Fruit fly (Drosophila melanogaster): ENCODE data around the gene CG10650.
A peak's percentile ranks its signal among the peaks of the same experiment; 100 is the strongest.

Gene CG10650

dm6 chr2L:18968370-18969105 is 27.2 kb downstream of the CG10650 start, which contains the start of the genes Nak and Tango6 (continued):
- TF ChIP-seq az2 (GFP tag; optimal IDR thresholded peaks at IDR 0.05) (no peak), sim (GFP tag; IDR thresholded peaks at IDR 0.05) (no peak), CoRest (tag; optimal IDR thresholded peaks at IDR 0.05) (peak; percentile 65), Max (GFP tag; optimal IDR thresholded peaks at IDR 0.05) (peak; percentile 63), CG9727 (GFP tag; optimal IDR thresholded peaks at IDR 0.05) (peak; percentile 11), CG2116 (GFP tag; optimal IDR thresholded peaks at IDR 0.05) (peak; percentile 95), CG13123 (GFP tag; optimal IDR thresholded peaks at IDR 0.05) (no peak), vvl (GFP tag; IDR thresholded peaks at IDR 0.05) (0 out of 2 replicates have a peak, but pooled peaks have one; percentile 22), CG2712 (tag; optimal IDR thresholded peaks at IDR 0.05) (peak; percentile 63), CG2129 (GFP tag; IDR thresholded peaks at IDR 0.05; ENCODE audit: partially characterized antibody) (peak; percentile 95), psq (GFP tag; optimal IDR thresholded peaks at IDR 0.05) (no peak), hb (GFP tag; IDR thresholded peaks at IDR 0.05; ENCODE audit: partially characterized antibody) (peak; percentile 92), CG1792 (GFP tag; optimal IDR thresholded peaks at IDR 0.05) (peak; percentile 41), unc-4 (GFP tag; IDR thresholded peaks at IDR 0.05; ENCODE audit: partially characterized antibody) (peak; percentile 96), CG4820 (GFP tag; optimal IDR thresholded peaks at IDR 0.05) (no peak), sob (GFP tag; IDR thresholded peaks at IDR 0.05) (no peak), CG31441 (GFP tag; IDR thresholded peaks at IDR 0.05) (peak; percentile 34; the same call in 1 of the 2 replicates), stc (GFP tag; IDR thresholded peaks at IDR 0.05) (no peak), Atf-2 (GFP tag; optimal IDR thresholded peaks at IDR 0.05) (peak; percentile 44), Ets65A (GFP tag) (peak; percentile 61), dm (GFP tag; optimal IDR thresholded peaks at IDR 0.05) (peak; percentile 55), Sox100B (GFP tag; optimal IDR thresholded peaks at IDR 0.05) (peak; percentile 13), lbe (GFP tag; optimal IDR thresholded peaks at IDR 0.05) (peak; percentile 35), CG30403 (GFP tag; optimal IDR thresholded peaks at IDR 0.05) (peak; percentile 46), bigmax (GFP tag; optimal IDR thresholded peaks at IDR 0.05) (no peak), shn (GFP tag; optimal IDR thresholded peaks at IDR 0.05) (peak; percentile 23), HmgD (GFP tag; optimal IDR thresholded peaks at IDR 0.05) (peak; percentile 67), dmrt11E (tag; optimal IDR thresholded peaks at IDR 0.05) (peak; percentile 28), Opbp (GFP tag; IDR thresholded peaks at IDR 0.05; ENCODE audit: partially characterized antibody) (peak; percentile 77), CG13624 (GFP tag; optimal IDR thresholded peaks at IDR 0.05) (peak; percentile 74), wor (GFP tag; IDR thresholded peaks at IDR 0.05) (no peak), HLH4C (GFP tag; IDR thresholded peaks at IDR 0.05; ENCODE audit: partially characterized antibody) (peak; percentile 91), PHDP (tag; optimal IDR thresholded peaks at IDR 0.05) (no peak), Dad (GFP tag; optimal IDR thresholded peaks at IDR 0.05) (peak; percentile 8), seq (GFP tag; IDR thresholded peaks at IDR 0.05) (0 out of 2 replicates have a peak, but pooled peaks have one; percentile 25), B-H2 (GFP tag; optimal IDR thresholded peaks at IDR 0.05) (no peak), Doc3 (GFP tag; IDR thresholded peaks at IDR 0.05; ENCODE audit: partially characterized antibody) (peak; percentile 96), bab2 (GFP tag; optimal IDR thresholded peaks at IDR 0.05) (peak; percentile 26), CG15269 (tag; optimal IDR thresholded peaks at IDR 0.05) (peak; percentile 20), Abd-B (GFP tag; optimal IDR thresholded peaks at IDR 0.05) (peak; percentile 71), gem (tag; optimal IDR thresholded peaks at IDR 0.05) (peak; percentile 50), MESR4 (GFP tag; optimal IDR thresholded peaks at IDR 0.05) (peak; percentile 88), al (GFP tag; IDR thresholded peaks at IDR 0.05) (no peak), Meics (GFP tag; optimal IDR thresholded peaks at IDR 0.05) (no peak), CG1647 (GFP tag; optimal IDR thresholded peaks at IDR 0.05) (peak; percentile 11), CG12391 (tag; optimal IDR thresholded peaks at IDR 0.05) (peak; percentile 63), CG3847 (GFP tag; IDR thresholded peaks at IDR 0.05) (peak; percentile 40; the same call in 1 of the 2 replicates), repo (GFP tag; optimal IDR thresholded peaks at IDR 0.05) (no peak), ssp (GFP tag; IDR thresholded peaks at IDR 0.05) (no peak)

Data from whole organism, embryonic.